Worm (Caenorhabditis elegans) whole organism, young adult: ENCODE measurements around the gene Y75B12B.11.

Experiments used
- B0019.2 ChIP-seq: fragments of 200-800 bp; sonication (Bioruptor generic); conservative IDR thresholded peaks from 2 replicates; pipeline ENCODE4 v1.3.6; 2022; ENCODE audit warnings: missing genetic modification reagents, missing genetic modification characterization, missing compliant biosample characterization
- B0035.1 ChIP-seq: sonication (generic microtip); optimal IDR thresholded peaks from 2 replicates; lab custom pipeline; 2016; ENCODE audit warnings: missing genetic modification characterization, mild to moderate bottlenecking, missing compliant biosample characterization, missing genotype, missing genetic modification reagents
- C17E4.6 ChIP-seq: fragments of 200-800 bp; sonication (Bioruptor generic); IDR thresholded peaks from 2 replicates; pipeline ENCODE4 v1.3.6; 2022; ENCODE audit warnings: missing genetic modification reagents, missing genetic modification characterization, missing compliant biosample characterization
- F23B12.7 ChIP-seq: sonication (generic microtip); optimal IDR thresholded peaks from 2 replicates; lab custom pipeline; 2017; ENCODE audit warnings: missing genetic modification characterization, mild to moderate bottlenecking, missing compliant biosample characterization, antibody characterized with exemption, moderate library complexity; ENCODE audit not compliant: insufficient read depth
- F49E8.2 ChIP-seq: sonication (generic microtip); optimal IDR thresholded peaks from 3 replicates; lab custom pipeline; 2017; ENCODE audit warnings: missing genetic modification characterization, mild to moderate bottlenecking, missing compliant biosample characterization, antibody characterized with exemption, moderate library complexity; ENCODE audit not compliant: insufficient read depth
- F55B11.4 ChIP-seq: sonication (generic microtip); optimal IDR thresholded peaks from 2 replicates; lab custom pipeline; 2016; ENCODE audit warnings: missing compliant biosample characterization, missing genetic modification characterization, borderline replicate concordance; ENCODE audit not compliant: insufficient read depth
- T07F8.4 ChIP-seq: sonication (generic microtip); optimal IDR thresholded peaks from 2 replicates; lab custom pipeline; 2016; ENCODE audit warnings: mild to moderate bottlenecking, missing genetic modification characterization, moderate library complexity, missing compliant biosample characterization
- T26A5.8 ChIP-seq: sonication (generic microtip); optimal IDR thresholded peaks from 2 replicates; lab custom pipeline; 2016; ENCODE audit warnings: missing genetic modification characterization, missing compliant biosample characterization
- Y53G8AR.9 ChIP-seq: fragments of 200-800 bp; sonication (Bioruptor generic); conservative IDR thresholded peaks from 2 replicates; pipeline ENCODE4 v1.3.6; 2022; ENCODE audit warnings: missing genetic modification reagents, missing genetic modification characterization, missing compliant biosample characterization
- Y56A3A.18 ChIP-seq: fragments of 200-800 bp; sonication (Bioruptor generic); IDR thresholded peaks from 2 replicates; pipeline ENCODE4 v1.3.6; 2022; ENCODE audit warnings: missing genetic modification reagents, missing genetic modification characterization, missing compliant biosample characterization
- Y79H2A.3 ChIP-seq: fragments of 200-800 bp; sonication (Bioruptor generic); conservative IDR thresholded peaks from 2 replicates; pipeline ENCODE4 v1.3.6; 2022; ENCODE audit warnings: missing genetic modification reagents, missing genetic modification characterization, missing compliant biosample characterization
- Y95B8A.8 ChIP-seq: fragments of 200-800 bp; sonication (Bioruptor generic); IDR thresholded peaks from 2 replicates; pipeline ENCODE4 v1.3.6; 2022; ENCODE audit warnings: missing genetic modification reagents, missing genetic modification characterization, missing compliant biosample characterization
- attf-6 ChIP-seq: fragments of 200-800 bp; sonication (Bioruptor generic); IDR thresholded peaks from 2 replicates; pipeline ENCODE4 v1.3.6; 2022; ENCODE audit warnings: missing genetic modification reagents, missing genetic modification characterization, missing compliant biosample characterization
- bed-1 ChIP-seq: fragments of 200-800 bp; sonication (Bioruptor generic); IDR thresholded peaks from 2 replicates; pipeline ENCODE4 v1.3.6; 2022; ENCODE audit warnings: missing genetic modification reagents, missing genetic modification characterization, missing compliant biosample characterization
- bed-2 ChIP-seq: fragments of 200-800 bp; sonication (Bioruptor generic); IDR thresholded peaks from 2 replicates; pipeline ENCODE4 v1.3.6; 2022; ENCODE audit warnings: missing genetic modification reagents, missing genetic modification characterization, missing compliant biosample characterization
- ceh-100 ChIP-seq: fragments of 200-800 bp; sonication (Bioruptor generic); IDR thresholded peaks from 2 replicates; pipeline ENCODE4 v1.3.6; 2022; ENCODE audit warnings: missing genetic modification reagents, missing genetic modification characterization, missing compliant biosample characterization
- dpff-1 ChIP-seq: sonication (generic microtip); optimal IDR thresholded peaks from 2 replicates; lab custom pipeline; 2017; ENCODE audit warnings: mild to moderate bottlenecking, missing genetic modification characterization, missing compliant biosample characterization
- egl-44 ChIP-seq: fragments of 200-800 bp; sonication (Bioruptor generic); IDR thresholded peaks from 2 replicates; pipeline ENCODE4 v1.3.6; 2022; ENCODE audit warnings: missing genetic modification reagents, missing genetic modification characterization, missing compliant biosample characterization
- fkh-3 ChIP-seq: sonication (generic microtip); optimal IDR thresholded peaks from 2 replicates; lab custom pipeline; 2016; ENCODE audit warnings: mild to moderate bottlenecking, missing genetic modification characterization, missing compliant biosample characterization
- him-1 ChIP-seq: sonication (generic microtip); optimal IDR thresholded peaks from 2 replicates; lab custom pipeline; 2016; ENCODE audit warnings: missing genotype, missing genetic modification reagents, missing genetic modification characterization, missing compliant biosample characterization
- hmg-1.2 ChIP-seq: fragments of 200-800 bp; sonication (Bioruptor generic); IDR thresholded peaks from 2 replicates; pipeline ENCODE4 v1.3.6; 2022; ENCODE audit warnings: missing genetic modification reagents, missing genetic modification characterization, missing compliant biosample characterization
- hmg-20 ChIP-seq: fragments of 200-800 bp; sonication (Bioruptor generic); IDR thresholded peaks from 2 replicates; pipeline ENCODE4 v1.3.6; 2022; ENCODE audit warnings: missing genetic modification reagents, missing genetic modification characterization, missing compliant biosample characterization
- let-607 ChIP-seq, 2 experiments: fragments of 200-800 bp in 1 of 2; sonication (Bioruptor generic) in 1 of 2; sonication (generic microtip) in 1 of 2; optimal IDR thresholded peaks; 2 replicates each; lab custom pipeline; 2016 to 2018; ENCODE audit warnings: mild to moderate bottlenecking in 2 of 2, missing compliant biosample characterization in 2 of 2, missing genetic modification characterization in 2 of 2, moderate library complexity in 2 of 2, missing genotype in 1 of 2
- lin-26 ChIP-seq: fragments of 200-800 bp; sonication (Bioruptor generic); IDR thresholded peaks from 2 replicates; pipeline ENCODE4 v1.3.6; 2022; ENCODE audit warnings: missing genetic modification reagents, missing genetic modification characterization, missing compliant biosample characterization
- lin-40 ChIP-seq: sonication (generic microtip); optimal IDR thresholded peaks from 2 replicates; lab custom pipeline; 2016; ENCODE audit warnings: missing genetic modification characterization, mild to moderate bottlenecking, missing compliant biosample characterization, missing genotype, missing genetic modification reagents
- lir-1 ChIP-seq: fragments of 200-800 bp; sonication (Bioruptor generic); conservative IDR thresholded peaks from 2 replicates; pipeline ENCODE4 v1.3.6; 2022; ENCODE audit warnings: missing genetic modification reagents, missing genetic modification characterization, missing compliant biosample characterization
- madf-6 ChIP-seq: fragments of 200-800 bp; sonication (Bioruptor generic); IDR thresholded peaks from 2 replicates; pipeline ENCODE4 v1.3.6; 2022; ENCODE audit warnings: missing genetic modification reagents, missing genetic modification characterization, missing compliant biosample characterization
- madf-8 ChIP-seq: fragments of 200-800 bp; sonication (Bioruptor generic); conservative IDR thresholded peaks from 2 replicates; pipeline ENCODE4 v1.3.6; 2022; ENCODE audit warnings: missing genetic modification reagents, missing genetic modification characterization, missing compliant biosample characterization
- mel-28 ChIP-seq: sonication (generic microtip); optimal IDR thresholded peaks from 2 replicates; lab custom pipeline; 2016; ENCODE audit warnings: borderline replicate concordance, mild to moderate bottlenecking, missing genetic modification characterization, missing compliant biosample characterization
- mes-4 ChIP-seq: sonication (generic microtip); optimal IDR thresholded peaks from 2 replicates; lab custom pipeline; 2016; ENCODE audit warnings: missing genotype, missing genetic modification characterization, missing compliant biosample characterization
- nfya-1 ChIP-seq: sonication (generic microtip); optimal IDR thresholded peaks from 2 replicates; lab custom pipeline; 2017; ENCODE audit warnings: antibody characterized with exemption, missing compliant biosample characterization, missing genetic modification characterization, borderline replicate concordance; ENCODE audit not compliant: insufficient read depth
- nfya-2 ChIP-seq: fragments of 200-800 bp; sonication (Bioruptor generic); IDR thresholded peaks from 2 replicates; pipeline ENCODE4 v1.3.6; 2022; ENCODE audit warnings: missing genetic modification reagents, missing genetic modification characterization, missing compliant biosample characterization
- rcor-1 ChIP-seq: fragments of 200-800 bp; sonication (Bioruptor generic); IDR thresholded peaks from 2 replicates; pipeline ENCODE4 v1.3.6; 2022; ENCODE audit warnings: missing genetic modification reagents, missing genetic modification characterization, missing compliant biosample characterization
- rec-8 ChIP-seq, 2 experiments: sonication (generic microtip); optimal IDR thresholded peaks; 2 replicates each; lab custom pipeline; 2016; ENCODE audit warnings: mild to moderate bottlenecking in 2 of 2, missing genetic modification characterization in 2 of 2, missing genetic modification reagents in 2 of 2, missing genotype in 2 of 2, missing biosample characterization in 1 of 2, missing compliant biosample characterization in 1 of 2, moderate library complexity in 1 of 2
- repo-1 ChIP-seq: sonication (generic microtip); optimal IDR thresholded peaks from 2 replicates; lab custom pipeline; 2017; ENCODE audit warnings: mild to moderate bottlenecking, missing genetic modification characterization, missing compliant biosample characterization
- rpc-1 ChIP-seq, 2 experiments: fragments of 150-350 bp in 1 of 2; sonication (generic microtip) in 1 of 2; optimal IDR thresholded peaks; 2 replicates each; lab custom pipeline; 2014 to 2018; ENCODE audit warnings: missing biosample characterization in 1 of 2, missing genetic modification characterization in 1 of 2, missing genetic modification reagents in 1 of 2, missing genotype in 1 of 2
- sdz-38 ChIP-seq: sonication (generic microtip); optimal IDR thresholded peaks from 2 replicates; lab custom pipeline; 2016; ENCODE audit warnings: missing genotype, missing genetic modification characterization, missing compliant biosample characterization
- snpc-1.3 ChIP-seq: sonication (generic microtip); optimal IDR thresholded peaks from 2 replicates; lab custom pipeline; 2017; ENCODE audit warnings: missing genetic modification characterization, mild to moderate bottlenecking, missing compliant biosample characterization, antibody characterized with exemption, moderate library complexity, missing genotype, missing genetic modification reagents; ENCODE audit not compliant: insufficient read depth
- tbx-9 ChIP-seq: sonication (generic microtip); optimal IDR thresholded peaks from 2 replicates; lab custom pipeline; 2016; ENCODE audit warnings: borderline replicate concordance, missing genetic modification characterization, inconsistent platforms, missing compliant biosample characterization
- unc-62 ChIP-seq: fragments of 150-350 bp; optimal IDR thresholded peaks from 2 replicates; lab custom pipeline; 2014; ENCODE audit warnings: missing biosample characterization, missing genetic modification reagents, missing genetic modification characterization
- zfh-2 ChIP-seq: fragments of 200-800 bp; sonication (Bioruptor generic); conservative IDR thresholded peaks from 2 replicates; pipeline ENCODE4 v1.3.6; 2022; ENCODE audit warnings: missing genetic modification reagents, missing genetic modification characterization, missing compliant biosample characterization
- ztf-18 ChIP-seq: sonication (generic microtip); optimal IDR thresholded peaks from 2 replicates; lab custom pipeline; 2016; ENCODE audit warnings: missing genotype, mild to moderate bottlenecking, missing genetic modification characterization, missing compliant biosample characterization
- ztf-26 ChIP-seq: sonication (generic microtip); optimal IDR thresholded peaks from 2 replicates; lab custom pipeline; 2017; ENCODE audit warnings: missing genetic modification characterization, missing compliant biosample characterization
- ztf-28 ChIP-seq: fragments of 200-800 bp; sonication (Bioruptor generic); IDR thresholded peaks from 2 replicates; pipeline ENCODE4 v1.3.6; 2022; ENCODE audit warnings: missing genetic modification reagents, missing genetic modification characterization, missing compliant biosample characterization
- ztf-6 ChIP-seq: fragments of 200-800 bp; sonication (Bioruptor generic); IDR thresholded peaks from 2 replicates; pipeline ENCODE4 v1.3.6; 2022; ENCODE audit warnings: missing genetic modification reagents, missing genetic modification characterization, missing compliant biosample characterization

The Y75B12B.11 gene

DNA sequence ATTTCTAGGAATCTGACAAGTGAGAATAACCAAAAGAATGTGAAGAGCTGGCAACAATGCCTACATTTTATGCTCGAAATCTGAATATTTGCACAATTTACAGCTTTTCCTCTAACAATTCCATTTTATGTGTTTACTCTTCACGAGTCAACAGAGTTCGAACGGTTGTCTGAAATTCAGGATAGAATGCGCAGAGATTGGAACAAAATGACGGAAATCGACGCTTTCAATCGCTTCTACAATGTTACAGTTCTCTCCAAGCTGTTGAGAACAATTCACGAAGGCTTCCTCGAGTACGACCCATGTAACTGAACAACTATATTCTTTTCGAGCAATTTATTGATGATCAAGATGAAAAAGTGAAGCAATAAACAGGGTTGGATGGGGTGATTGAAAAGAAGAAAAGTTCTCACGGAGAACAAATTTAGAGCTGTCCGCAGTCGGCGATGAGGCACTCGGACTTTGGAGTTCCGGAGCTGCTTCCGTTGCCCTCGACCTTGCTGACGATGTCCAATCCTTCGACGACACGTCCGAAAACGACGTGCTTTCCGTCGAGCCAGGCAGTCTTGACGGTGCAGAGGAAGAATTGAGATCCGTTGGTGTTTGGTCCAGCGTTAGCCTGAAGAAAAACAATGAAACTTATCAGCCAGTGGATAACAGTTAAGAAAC, 4.7 kb upstream of the Y75B12B.11 start, which contains the start of gene Y75B12B.3 (continued):
- TF ChIP-seq snpc-1.3 (tag; lab: Kevin White, UChicago), result peak; percentile 43
- TF ChIP-seq rcor-1 (GFP tag; lab: Robert Waterston, UW), result peak; percentile 5; the same call in 1 of the 2 replicates
- peak; percentile 50; the same call in 1 of the 2 replicates for TF ChIP-seq attf-6 (GFP tag; lab: Robert Waterston, UW)
- no peak for TF ChIP-seq mel-28
- no peak for TF ChIP-seq bed-2 (GFP tag; lab: Robert Waterston, UW)
- TF ChIP-seq ztf-28, result no peak
- TF ChIP-seq rpc-1 (optimal IDR thresholded peaks at IDR 0.05; lab: Kevin White, UChicago), result no peak
- TF ChIP-seq rpc-1 (tag; optimal IDR thresholded peaks at IDR 0.05; lab: Kevin White, UChicago), result no peak
- TF ChIP-seq tbx-9, result no peak
- TF ChIP-seq fkh-3, result no peak
- TF ChIP-seq Y79H2A.3, result 0 out of 2 replicates have a peak, but pooled peaks have one; percentile 32
- TF ChIP-seq lir-1 (GFP tag; lab: Robert Waterston, UW), result no peak
- no peak for TF ChIP-seq bed-1 (GFP tag; lab: Robert Waterston, UW)
- TF ChIP-seq T26A5.8 (tag; lab: Kevin White, UChicago), result peak; percentile 24
- peak; percentile 73 for TF ChIP-seq madf-6 (GFP tag; lab: Robert Waterston, UW)
- TF ChIP-seq lin-40 (tag; lab: Kevin White, UChicago), result no peak
- TF ChIP-seq rec-8 (tag; optimal IDR thresholded peaks at IDR 0.05; lab: Kevin White, UChicago), result peak in 1 of 2 experiments; percentile 22
- no peak for TF ChIP-seq repo-1 (tag; lab: Kevin White, UChicago)
- TF ChIP-seq zfh-2, result peak; percentile 72
- TF ChIP-seq let-607 (tag; optimal IDR thresholded peaks at IDR 0.05; lab: Kevin White, UChicago), result no peak
- TF ChIP-seq him-1, result peak; percentile 57
- TF ChIP-seq B0019.2 (GFP tag; lab: Robert Waterston, UW), result no peak
- TF ChIP-seq ztf-26, result no peak
- TF ChIP-seq T07F8.4 (tag; lab: Kevin White, UChicago), result no peak
- TF ChIP-seq F23B12.7 (tag; lab: Kevin White, UChicago), result no peak
- no peak for TF ChIP-seq nfya-2 (GFP tag; lab: Robert Waterston, UW)
- no peak for TF ChIP-seq mes-4 (tag; lab: Kevin White, UChicago)
- TF ChIP-seq sdz-38 (tag; lab: Kevin White, UChicago), result no peak
- TF ChIP-seq hmg-1.2, result 0 out of 2 replicates have a peak, but pooled peaks have one; percentile 10
- TF ChIP-seq Y56A3A.18 (GFP tag; lab: Robert Waterston, UW), result peak; percentile 41; the same call in 1 of the 2 replicates
- TF ChIP-seq B0035.1 (tag; lab: Kevin White, UChicago), result no peak
- TF ChIP-seq unc-62 (GFP tag; lab: Kevin White, UChicago), result no peak
- TF ChIP-seq ceh-100 (GFP tag; lab: Robert Waterston, UW), result peak; percentile 47; the same call in 1 of the 2 replicates
- TF ChIP-seq Y53G8AR.9 (GFP tag; lab: Robert Waterston, UW), result peak; percentile 67; the same call in 1 of the 2 replicates
- 0 out of 2 replicates have a peak, but pooled peaks have one; percentile 5 for TF ChIP-seq Y95B8A.8 (GFP tag; lab: Robert Waterston, UW)
- TF ChIP-seq F49E8.2 (tag; lab: Kevin White, UChicago), result peak; percentile 84
- peak; percentile 54 for TF ChIP-seq ztf-18 (tag; lab: Kevin White, UChicago)
- peak; percentile 77 for TF ChIP-seq lin-26
- TF ChIP-seq hmg-20 (GFP tag; lab: Robert Waterston, UW), result no peak
- TF ChIP-seq F55B11.4 (tag; lab: Kevin White, UChicago), result no peak
- no peak for TF ChIP-seq nfya-1 (tag; lab: Kevin White, UChicago)
- 0 out of 2 replicates have a peak, but pooled peaks have one; percentile 27 for TF ChIP-seq C17E4.6 (GFP tag; lab: Robert Waterston, UW)
- no peak for TF ChIP-seq ztf-6 (GFP tag; lab: Robert Waterston, UW)
- TF ChIP-seq egl-44 (GFP tag; lab: Robert Waterston, UW), result 0 out of 2 replicates have a peak, but pooled peaks have one; percentile 17
- peak; percentile 10; the same call in 1 of the 2 replicates for TF ChIP-seq madf-8
- TF ChIP-seq dpff-1 (tag; lab: Kevin White, UChicago), result no peak
